Fruit fly (Drosophila melanogaster): Measurements from ENCODE around the gene Alg10.

The Alg10 gene

DNA sequence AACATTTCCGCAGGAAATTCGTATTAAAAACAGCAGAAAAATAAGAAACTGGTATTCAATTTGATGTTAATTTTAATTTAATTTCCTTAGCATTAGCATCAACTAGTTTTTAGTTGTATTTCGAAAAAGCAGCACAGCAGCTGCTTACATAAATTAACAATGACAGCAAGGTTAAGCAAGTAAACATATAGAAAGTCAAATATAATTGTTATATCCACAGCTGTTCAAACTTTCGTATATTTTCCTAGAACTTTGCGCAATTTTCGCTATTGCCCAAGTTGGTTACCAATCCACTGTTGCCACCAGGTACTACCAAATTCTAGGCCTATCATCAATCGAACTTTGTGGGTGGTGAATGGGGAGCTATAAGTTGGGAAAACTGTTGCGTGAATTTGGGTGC lies 25.3 kb downstream of the Alg10 start (continued):
- TF ChIP-seq CG10147 (GFP tag; optimal IDR thresholded peaks at IDR 0.05) (no peak), abd-A (tag; optimal IDR thresholded peaks at IDR 0.05) (no peak), Hmr (GFP tag; optimal IDR thresholded peaks at IDR 0.05) (peak; percentile 45), CG17186 (GFP tag; optimal IDR thresholded peaks at IDR 0.05) (no peak), CG8281 (tag; optimal IDR thresholded peaks at IDR 0.05) (no peak), Meics (GFP tag; optimal IDR thresholded peaks at IDR 0.05) (peak; percentile 35), CG12769 (tag; optimal IDR thresholded peaks at IDR 0.05) (peak; percentile 26), CG13296 (GFP tag; optimal IDR thresholded peaks at IDR 0.05) (no peak), CG8290 (GFP tag; optimal IDR thresholded peaks at IDR 0.05) (no peak), CG8290 (tag; optimal IDR thresholded peaks at IDR 0.05) (peak in 1 of 2 experiments; percentile 42), ATbp (GFP tag; optimal IDR thresholded peaks at IDR 0.05) (peak; percentile 10), bsh (GFP tag; optimal IDR thresholded peaks at IDR 0.05) (no peak), HHEX (GFP tag; optimal IDR thresholded peaks at IDR 0.05) (peak; percentile 2), CG10979 (tag; optimal IDR thresholded peaks at IDR 0.05) (no peak), mld (GFP tag; IDR thresholded peaks at IDR 0.05; ENCODE audit: partially characterized antibody) (no peak)

DNA sequence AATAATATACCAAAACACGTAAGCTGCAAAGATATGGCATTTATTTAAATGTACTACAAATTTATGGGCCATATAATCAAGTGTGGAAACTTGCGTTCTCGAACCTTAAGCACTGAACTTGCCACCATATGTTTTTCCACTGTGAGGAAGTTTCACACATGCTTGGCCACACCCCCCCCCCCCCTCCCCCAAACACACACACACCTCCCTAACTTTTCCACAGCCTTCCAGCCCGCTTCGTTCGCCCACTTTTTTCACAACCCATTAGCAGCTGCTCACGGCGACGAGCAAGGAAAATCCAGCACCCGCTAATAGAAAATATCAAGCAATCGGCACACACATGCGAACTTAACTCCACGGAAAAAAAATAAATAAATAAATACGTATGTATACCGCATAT lies 30.5 kb downstream of the Alg10 start:
- TF ChIP-seq CG9876 (GFP tag; optimal IDR thresholded peaks at IDR 0.05) (no peak), tna (GFP tag; IDR thresholded peaks at IDR 0.05; ENCODE audit: partially characterized antibody) (no peak), amos (GFP tag; IDR thresholded peaks at IDR 0.05; ENCODE audit: partially characterized antibody) (no peak), CG15011 (GFP tag; optimal IDR thresholded peaks at IDR 0.05) (no peak), CG2116 (GFP tag; optimal IDR thresholded peaks at IDR 0.05) (no peak), CG13123 (GFP tag; optimal IDR thresholded peaks at IDR 0.05) (no peak), CG8944 (GFP tag; optimal IDR thresholded peaks at IDR 0.05) (no peak), aop (GFP tag; IDR thresholded peaks at IDR 0.05) (0 out of 2 replicates have a peak, but pooled peaks have one; percentile 5), cwo (GFP tag; optimal IDR thresholded peaks at IDR 0.05) (no peak), Camta (GFP tag; optimal IDR thresholded peaks at IDR 0.05) (no peak), CG17568 (GFP tag; optimal IDR thresholded peaks at IDR 0.05) (no peak), sr (GFP tag; IDR thresholded peaks at IDR 0.05) (0 out of 3 replicates have a peak, but pooled peaks have one; percentile 16), nau (GFP tag; optimal IDR thresholded peaks at IDR 0.05) (no peak), CG17186 (GFP tag; optimal IDR thresholded peaks at IDR 0.05) (no peak), lab (GFP tag; optimal IDR thresholded peaks at IDR 0.05) (peak; percentile 11), CG43689 (GFP tag; IDR thresholded peaks at IDR 0.05) (no peak), CG10321 (GFP tag; IDR thresholded peaks at IDR 0.05) (no peak), ci (GFP tag; IDR thresholded peaks at IDR 0.05) (no peak), crol (GFP tag; IDR thresholded peaks at IDR 0.05) (peak; percentile 83), twi (tag; optimal IDR thresholded peaks at IDR 0.05) (peak; percentile 62), CG5180 (GFP tag; optimal IDR thresholded peaks at IDR 0.05) (peak; percentile 19), CG12769 (tag; optimal IDR thresholded peaks at IDR 0.05) (peak; percentile 10), Atf3 (GFP tag; optimal IDR thresholded peaks at IDR 0.05) (no peak), CG42726 (GFP tag; IDR thresholded peaks at IDR 0.05; ENCODE audit: partially characterized antibody) (no peak), jing (GFP tag; optimal IDR thresholded peaks at IDR 0.05) (no peak), sim (GFP tag; IDR thresholded peaks at IDR 0.05) (no peak), caup (GFP tag; optimal IDR thresholded peaks at IDR 0.05; ENCODE audit: severe bottlenecking) (no peak), mam (GFP tag; optimal IDR thresholded peaks at IDR 0.05) (no peak), CG9609 (GFP tag; optimal IDR thresholded peaks at IDR 0.05) (no peak), Eip74EF (GFP tag; optimal IDR thresholded peaks at IDR 0.05) (no peak), seq (GFP tag; IDR thresholded peaks at IDR 0.05) (no peak), run (tag; optimal IDR thresholded peaks at IDR 0.05) (no peak), Hr39 (optimal IDR thresholded peaks at IDR 0.05) (peak; percentile 69), CG1792 (GFP tag; optimal IDR thresholded peaks at IDR 0.05) (no peak), otp (GFP tag; IDR thresholded peaks at IDR 0.05) (0 out of 3 replicates have a peak, but pooled peaks have one; percentile 6), tll (GFP tag; optimal IDR thresholded peaks at IDR 0.05) (peak in 1 of 2 experiments; percentile 0)

Measured in whole organism, embryonic.